Worm (Caenorhabditis elegans) whole organism, early embryonic: ENCODE data around the gene srg-48.

Source experiments
- B0310.2 ChIP-seq: sonication (generic microtip); optimal IDR thresholded peaks from 2 replicates; lab custom pipeline; 2016; ENCODE audit warnings: mild to moderate bottlenecking, missing genetic modification characterization, missing compliant biosample characterization
- F13C5.2 ChIP-seq: sonication (generic microtip); optimal IDR thresholded peaks from 2 replicates; lab custom pipeline; 2017; ENCODE audit warnings: mild to moderate bottlenecking, missing genetic modification characterization, inconsistent platforms, missing compliant biosample characterization
- aly-1 ChIP-seq: sonication (generic microtip); optimal IDR thresholded peaks from 2 replicates; lab custom pipeline; 2016; ENCODE audit warnings: missing genetic modification characterization, missing compliant biosample characterization
- ama-1 ChIP-seq: fragments of 150-350 bp; optimal IDR thresholded peaks from 2 replicates; lab custom pipeline; 2014
- ceh-13 ChIP-seq: fragments of 200-800 bp; sonication (Bioruptor generic); optimal IDR thresholded peaks from 2 replicates; lab custom pipeline; 2018; ENCODE audit warnings: mild to moderate bottlenecking, missing genetic modification characterization, missing compliant biosample characterization
- ceh-36 ChIP-seq: sonication (generic microtip); optimal IDR thresholded peaks from 2 replicates; lab custom pipeline; 2016; ENCODE audit warnings: missing genetic modification characterization, inconsistent platforms, missing compliant biosample characterization
- ets-7 ChIP-seq: sonication (generic microtip); optimal IDR thresholded peaks from 2 replicates; lab custom pipeline; 2016; ENCODE audit warnings: missing genotype, missing genetic modification characterization, missing compliant biosample characterization
- flt-1 ChIP-seq: fragments of 200-800 bp; sonication (Bioruptor generic); IDR thresholded peaks from 2 replicates; pipeline ENCODE4 v1.3.6; 2022; ENCODE audit warnings: missing genetic modification characterization, missing compliant biosample characterization
- hmbx-1 ChIP-seq: sonication (generic microtip); optimal IDR thresholded peaks from 2 replicates; lab custom pipeline; 2016; ENCODE audit warnings: mild to moderate bottlenecking, missing genetic modification characterization, missing compliant biosample characterization
- hmg-4 ChIP-seq: fragments of 200-800 bp; sonication (Bioruptor generic); optimal IDR thresholded peaks from 2 replicates; lab custom pipeline; 2018; ENCODE audit warnings: mild to moderate bottlenecking, missing genetic modification characterization, missing compliant biosample characterization
- hnd-1 ChIP-seq: sonication (generic microtip); optimal IDR thresholded peaks from 2 replicates; lab custom pipeline; 2016; ENCODE audit warnings: missing genetic modification characterization, missing compliant biosample characterization
- pes-1 ChIP-seq: fragments of 200-800 bp; sonication (Bioruptor generic); IDR thresholded peaks from 2 replicates; pipeline ENCODE4 v1.3.6; 2022; ENCODE audit warnings: missing genetic modification reagents, missing genetic modification characterization, missing compliant biosample characterization
- scrt-1 ChIP-seq: fragments of 200-800 bp; sonication (Bioruptor generic); IDR thresholded peaks from 2 replicates; pipeline ENCODE4 v1.3.6; 2022; ENCODE audit warnings: missing genetic modification characterization, missing compliant biosample characterization
- sea-1 ChIP-seq: fragments of 200-800 bp; sonication (Bioruptor generic); conservative IDR thresholded peaks from 2 replicates; pipeline ENCODE4 v1.3.6; 2022; ENCODE audit warnings: missing genetic modification characterization, missing compliant biosample characterization
- tbx-11 ChIP-seq: fragments of 200-800 bp; sonication (Bioruptor generic); IDR thresholded peaks from 2 replicates; pipeline ENCODE4 v1.3.6; 2022; ENCODE audit warnings: missing genetic modification characterization, missing compliant biosample characterization
- tbx-37 ChIP-seq: fragments of 200-800 bp; sonication (Bioruptor generic); conservative IDR thresholded peaks from 2 replicates; pipeline ENCODE4 v1.3.6; 2022; ENCODE audit warnings: missing genetic modification reagents, missing genetic modification characterization, missing compliant biosample characterization
- tra-4 ChIP-seq: sonication (generic microtip); optimal IDR thresholded peaks from 2 replicates; lab custom pipeline; 2017; ENCODE audit warnings: missing genetic modification characterization, missing compliant biosample characterization

Gene srg-48

DNA sequence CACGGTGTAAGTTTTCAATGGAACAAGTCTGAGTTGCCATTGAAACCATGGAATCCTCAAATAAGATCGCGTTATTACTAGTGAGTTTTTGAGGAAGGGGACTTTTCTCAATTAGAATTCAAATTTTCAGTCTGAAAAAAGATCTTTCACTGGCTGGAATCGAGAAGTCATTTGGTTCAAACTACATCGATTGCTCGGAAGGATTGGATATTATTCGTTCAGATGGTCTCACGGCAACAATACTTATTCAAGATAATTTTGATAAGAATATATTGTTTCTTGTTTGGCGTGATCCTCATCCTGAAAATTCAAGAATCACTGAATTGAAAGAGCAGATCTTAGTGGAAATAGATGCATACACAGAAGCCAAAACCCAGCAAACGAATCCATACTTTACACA is 4.8 kb upstream of the srg-48 start:
- no peak for TF ChIP-seq F13C5.2 (tag; lab: Kevin White, UChicago)
- no peak for TF ChIP-seq flt-1 (GFP tag; lab: Robert Waterston, UW)
- TF ChIP-seq hmbx-1, result no peak
- no peak for TF ChIP-seq B0310.2 (tag; lab: Kevin White, UChicago)
- no peak for TF ChIP-seq ets-7 (tag; lab: Kevin White, UChicago)
- TF ChIP-seq hmg-4 (GFP tag; lab: Kevin White, UChicago), result no peak
- TF ChIP-seq tbx-37, result no peak
- TF ChIP-seq pes-1 (GFP tag; lab: Robert Waterston, UW), result no peak
- TF ChIP-seq tbx-11 (GFP tag; lab: Robert Waterston, UW), result no peak
- no peak for TF ChIP-seq ceh-13 (GFP tag; lab: Kevin White, UChicago)
- no peak for TF ChIP-seq ceh-36
- no peak for TF ChIP-seq tra-4 (tag; lab: Kevin White, UChicago)
- TF ChIP-seq aly-1 (tag; lab: Kevin White, UChicago), result no peak
- no peak for TF ChIP-seq hnd-1 (tag; lab: Kevin White, UChicago)
- no peak for TF ChIP-seq ama-1 (lab: Kevin White, UChicago)
- no peak for TF ChIP-seq scrt-1 (GFP tag; lab: Robert Waterston, UW)
- no peak for TF ChIP-seq sea-1 (GFP tag; lab: Robert Waterston, UW)

- TF ChIP-seq tbx-37 (no peak), tbx-11 (GFP tag; lab: Robert Waterston, UW) (no peak), F13C5.2 (tag; lab: Kevin White, UChicago) (no peak)
These were observed 2.9 kb downstream of the srg-48 start, which contains the start of gene srg-50 for ce11 chrIV:7075063-7075462. TSS of gene srg-50 (minus strand) at chrIV:7075163.

DNA sequence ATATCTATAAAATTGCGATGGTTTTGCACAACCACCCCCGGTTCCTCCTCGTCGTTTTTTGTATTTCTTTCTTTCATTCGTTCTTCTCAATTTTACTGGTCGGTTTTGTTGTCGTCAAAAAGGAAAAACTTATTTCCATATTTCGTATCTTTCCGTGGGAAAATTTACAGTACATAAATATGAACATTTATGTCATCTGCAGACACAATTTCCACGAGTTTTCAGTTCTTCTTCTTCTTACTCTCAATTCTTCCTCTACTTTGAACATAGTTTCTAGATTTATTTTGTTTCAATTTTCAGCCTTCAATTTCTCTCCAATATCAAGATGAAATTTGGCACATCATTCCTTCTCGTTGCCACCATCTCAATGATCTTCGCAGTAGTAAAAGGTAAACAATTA is 9.0 kb downstream of the srg-48 start, which contains the start of gene Y43B11AR.1:
Gene Y43B11AR.1, plus strand, starts transcription at position 301 of the 400 bp plus-strand sequence.
- no peak for TF ChIP-seq ceh-13 (GFP tag; lab: Kevin White, UChicago)
- no peak for TF ChIP-seq ama-1 (lab: Kevin White, UChicago)
- TF ChIP-seq tbx-37, result no peak
- no peak for TF ChIP-seq scrt-1 (GFP tag; lab: Robert Waterston, UW)
- TF ChIP-seq tbx-11 (GFP tag; lab: Robert Waterston, UW), result no peak
- no peak for TF ChIP-seq flt-1 (GFP tag; lab: Robert Waterston, UW)
- TF ChIP-seq tra-4 (tag; lab: Kevin White, UChicago), result no peak
- no peak for TF ChIP-seq sea-1 (GFP tag; lab: Robert Waterston, UW)
- TF ChIP-seq hmg-4 (GFP tag; lab: Kevin White, UChicago), result no peak
- TF ChIP-seq hnd-1 (tag; lab: Kevin White, UChicago), result no peak
- TF ChIP-seq hmbx-1, result no peak
- TF ChIP-seq aly-1 (tag; lab: Kevin White, UChicago), result no peak
- no peak for TF ChIP-seq B0310.2 (tag; lab: Kevin White, UChicago)
- TF ChIP-seq F13C5.2 (tag; lab: Kevin White, UChicago), result no peak
- TF ChIP-seq ets-7 (tag; lab: Kevin White, UChicago), result no peak
- no peak for TF ChIP-seq ceh-36
- TF ChIP-seq pes-1 (GFP tag; lab: Robert Waterston, UW), result no peak

- TF ChIP-seq tra-4 (tag; lab: Kevin White, UChicago) (no peak), hmbx-1 (no peak), aly-1 (tag; lab: Kevin White, UChicago) (no peak), sea-1 (GFP tag; lab: Robert Waterston, UW) (no peak), F13C5.2 (tag; lab: Kevin White, UChicago) (no peak), hmg-4 (GFP tag; lab: Kevin White, UChicago) (no peak), ceh-36 (no peak), flt-1 (GFP tag; lab: Robert Waterston, UW) (no peak), pes-1 (GFP tag; lab: Robert Waterston, UW) (no peak), hnd-1 (tag; lab: Kevin White, UChicago) (no peak), ama-1 (lab: Kevin White, UChicago) (no peak), tbx-37 (no peak), B0310.2 (tag; lab: Kevin White, UChicago) (no peak), tbx-11 (GFP tag; lab: Robert Waterston, UW) (no peak), ets-7 (tag; lab: Kevin White, UChicago) (no peak), scrt-1 (GFP tag; lab: Robert Waterston, UW) (no peak), ceh-13 (GFP tag; lab: Kevin White, UChicago) (no peak)
These were observed 11.2 kb downstream of the srg-48 start, which contains the start of gene Y43B11AR.3 for ce11 chrIV:7083382-7083784. TSS of gene Y43B11AR.3 (minus strand) at chrIV:7083716.

DNA sequence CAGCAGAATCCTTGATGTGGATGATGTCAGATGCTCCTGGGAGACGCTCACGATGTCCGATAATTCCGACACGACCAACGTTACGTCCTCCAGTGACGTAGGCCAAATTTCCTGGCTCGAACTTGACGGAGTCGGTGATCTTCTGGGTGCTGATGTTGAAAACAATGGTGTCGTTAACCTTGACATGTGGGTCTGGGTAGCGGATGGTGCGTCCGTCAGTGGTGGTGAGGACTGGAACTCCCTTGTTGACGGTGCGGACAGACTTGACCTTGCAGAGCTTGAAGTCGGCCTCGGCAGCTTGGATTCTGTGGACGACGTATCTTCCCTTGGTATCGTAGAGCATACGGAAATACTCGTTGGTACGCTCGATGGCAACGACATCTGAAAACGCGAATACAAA is 11.8 kb downstream of the srg-48 start:
- no peak for TF ChIP-seq hnd-1 (tag; lab: Kevin White, UChicago)
- no peak for TF ChIP-seq ets-7 (tag; lab: Kevin White, UChicago)
- no peak for TF ChIP-seq aly-1 (tag; lab: Kevin White, UChicago)
- no peak for TF ChIP-seq ama-1 (lab: Kevin White, UChicago)

DNA sequence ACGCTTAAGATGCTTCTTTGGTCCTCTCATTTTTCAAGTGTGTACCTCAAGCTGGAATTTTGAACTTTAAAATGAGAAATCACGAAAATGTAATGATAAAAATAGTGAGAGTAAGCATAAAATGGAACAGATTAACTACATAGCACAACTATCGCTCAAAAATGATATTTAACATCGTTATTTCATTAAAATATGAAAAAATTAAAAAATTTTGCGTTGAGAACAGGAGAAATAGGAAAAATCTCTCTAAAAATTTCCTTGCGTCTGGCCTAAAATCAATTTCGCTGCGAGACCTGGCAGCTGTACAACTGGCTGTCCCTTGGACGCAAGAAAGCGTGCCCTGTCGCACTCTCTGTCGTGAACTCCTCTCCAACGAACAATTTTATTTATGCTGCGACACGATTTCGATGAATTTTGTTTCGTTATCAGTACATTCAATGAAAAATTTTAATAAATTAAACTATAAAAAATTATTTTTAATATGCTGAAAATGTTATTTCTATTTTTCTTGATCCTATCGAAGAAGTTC is 12.5 kb downstream of the srg-48 start, which contains the start of gene rps-4:
Gene rps-4, minus strand, starts transcription at position 51 of the 529 bp plus-strand sequence.
- no peak for TF ChIP-seq ceh-36
- peak; percentile 36; the same call in 1 of the 2 replicates for TF ChIP-seq tbx-37
- peak; percentile 38 for TF ChIP-seq hmg-4 (GFP tag; lab: Kevin White, UChicago)
- TF ChIP-seq F13C5.2 (tag; lab: Kevin White, UChicago), result peak; percentile 86
- TF ChIP-seq ets-7 (tag; lab: Kevin White, UChicago), result no peak
- peak; percentile 14 for TF ChIP-seq hmbx-1
- TF ChIP-seq scrt-1 (GFP tag; lab: Robert Waterston, UW), result no peak

DNA sequence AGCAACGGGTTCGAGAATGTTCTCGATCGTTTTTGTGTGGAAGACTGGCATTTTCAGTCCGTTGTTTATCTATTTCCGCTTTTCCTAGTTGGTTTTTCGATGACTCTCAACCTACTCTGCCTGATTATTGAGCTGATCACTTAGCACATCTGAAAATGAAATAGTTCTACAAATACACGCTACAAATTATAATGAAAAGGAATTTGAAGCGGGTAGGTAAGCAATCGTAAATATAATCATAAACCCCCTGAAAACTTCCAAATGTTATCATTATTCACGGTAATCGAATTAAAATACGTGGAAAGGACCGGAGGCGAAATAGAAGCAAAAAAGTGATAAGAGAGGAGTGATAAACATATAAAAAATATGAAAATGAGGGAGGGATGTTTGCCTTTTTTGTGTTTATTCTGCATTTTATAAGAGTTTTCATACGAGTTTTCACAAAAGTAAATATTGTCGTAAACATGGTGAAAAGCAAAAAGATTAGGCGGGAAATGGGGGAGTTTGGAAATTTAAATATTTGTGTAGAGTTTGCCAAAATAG is 22.1 kb downstream of the srg-48 start, which contains the start of gene deb-1:
Gene deb-1, minus strand, starts transcription at position 51 of the 543 bp plus-strand sequence.
- no peak for TF ChIP-seq sea-1 (GFP tag; lab: Robert Waterston, UW)
- TF ChIP-seq flt-1 (GFP tag; lab: Robert Waterston, UW), result no peak
- TF ChIP-seq hmbx-1, result no peak
- no peak for TF ChIP-seq ets-7 (tag; lab: Kevin White, UChicago)
- no peak for TF ChIP-seq B0310.2 (tag; lab: Kevin White, UChicago)
- TF ChIP-seq hmg-4 (GFP tag; lab: Kevin White, UChicago), result no peak
- no peak for TF ChIP-seq tbx-11 (GFP tag; lab: Robert Waterston, UW)
- no peak for TF ChIP-seq tra-4 (tag; lab: Kevin White, UChicago)
- TF ChIP-seq F13C5.2 (tag; lab: Kevin White, UChicago), result no peak
- no peak for TF ChIP-seq ama-1 (lab: Kevin White, UChicago)
- no peak for TF ChIP-seq scrt-1 (GFP tag; lab: Robert Waterston, UW)
